Worm (Caenorhabditis elegans): ENCODE results near the gene srbc-50.

ce11 chrV:15831586-15831985 lies 6.8 kb upstream of the srbc-50 start, which contains the start of gene srbc-56:
- no peak for TF ChIP-seq dao-5 (tag; optimal IDR thresholded peaks at IDR 0.05)
- no peak for TF ChIP-seq W03F9.2 (tag; optimal IDR thresholded peaks at IDR 0.05)
